1 fruit fly cellular context compared by ENCODE assay signal in genomic region chrX:8057299-8057730, dm6.
TF ChIP-seq lines count a peak whose summit lies in the region.

No protein-coding gene starts in this region.

TF ChIP-seq in whole organism, embryonic, 481 proteins besides CTCF, POLR2A, EP300 and RAD21 (continued from another document and continues in another):
- peak; percentile 53 for TF ChIP-seq emc (GFP tag; optimal IDR thresholded peaks at IDR 0.05; lab: Kevin White, UChicago)
- TF ChIP-seq gsb (GFP tag; IDR thresholded peaks at IDR 0.05; lab: Robert Waterston, UW), result 0 out of 2 replicates have a peak, but pooled peaks have one; percentile 38
- peak; percentile 54 for TF ChIP-seq CG1602 (GFP tag; optimal IDR thresholded peaks at IDR 0.05; lab: Kevin White, UChicago)
- TF ChIP-seq aop (GFP tag; IDR thresholded peaks at IDR 0.05; lab: Robert Waterston, UW), result no peak
- TF ChIP-seq CG6272 (GFP tag; IDR thresholded peaks at IDR 0.05; lab: Robert Waterston, UW), result no peak
- TF ChIP-seq amos (GFP tag; IDR thresholded peaks at IDR 0.05; lab: Robert Waterston, UW; ENCODE audit: partially characterized antibody), result no peak
- TF ChIP-seq cas (GFP tag; IDR thresholded peaks at IDR 0.05; lab: Robert Waterston, UW), result 0 out of 2 replicates have a peak, but pooled peaks have one; percentile 35
- peak; percentile 63 for TF ChIP-seq en (GFP tag; optimal IDR thresholded peaks at IDR 0.05; lab: Kevin White, UChicago)
- peak; percentile 47 for TF ChIP-seq Atf3 (GFP tag; optimal IDR thresholded peaks at IDR 0.05; lab: Kevin White, UChicago)
- TF ChIP-seq p53 (GFP tag; optimal IDR thresholded peaks at IDR 0.05; lab: Kevin White, UChicago), result peak; percentile 40
- TF ChIP-seq gfzf (GFP tag; optimal IDR thresholded peaks at IDR 0.05; lab: Kevin White, UChicago), result no peak
- TF ChIP-seq dm (GFP tag; optimal IDR thresholded peaks at IDR 0.05; lab: Kevin White, UChicago), result peak; percentile 57
- TF ChIP-seq NFAT (GFP tag; IDR thresholded peaks at IDR 0.05; lab: Robert Waterston, UW), result peak; percentile 42; the same call in 1 of the 2 replicates
- peak; percentile 47 for TF ChIP-seq twi (tag; optimal IDR thresholded peaks at IDR 0.05; lab: Kevin White, UChicago)
- no peak for TF ChIP-seq corto (GFP tag; optimal IDR thresholded peaks at IDR 0.05; lab: Kevin White, UChicago)
- TF ChIP-seq CG10274 (GFP tag; optimal IDR thresholded peaks at IDR 0.05; lab: Kevin White, UChicago), result peak; percentile 63
- peak; percentile 64 for TF ChIP-seq CG14710 (tag; optimal IDR thresholded peaks at IDR 0.05; lab: Kevin White, UChicago)
- TF ChIP-seq CG11085 (GFP tag; IDR thresholded peaks at IDR 0.05; lab: Robert Waterston, UW), result peak; percentile 49; the same call in 1 of the 2 replicates
- TF ChIP-seq CHES-1-like (GFP tag; optimal IDR thresholded peaks at IDR 0.05; lab: Kevin White, UChicago), result peak; percentile 74
- TF ChIP-seq Dfd (GFP tag; optimal IDR thresholded peaks at IDR 0.05; lab: Kevin White, UChicago), result no peak
- TF ChIP-seq Mrtf (GFP tag; IDR thresholded peaks at IDR 0.05; lab: Robert Waterston, UW), result no peak
- TF ChIP-seq CG7987 (GFP tag; optimal IDR thresholded peaks at IDR 0.05; lab: Kevin White, UChicago), result no peak
- TF ChIP-seq sug (tag; optimal IDR thresholded peaks at IDR 0.05; lab: Kevin White, UChicago), result peak; percentile 60
- TF ChIP-seq Camta (GFP tag; optimal IDR thresholded peaks at IDR 0.05; lab: Kevin White, UChicago), result peak; percentile 75
- peak; percentile 36 for TF ChIP-seq CG13123 (GFP tag; optimal IDR thresholded peaks at IDR 0.05; lab: Kevin White, UChicago)
- no peak for TF ChIP-seq CG8765 (GFP tag; IDR thresholded peaks at IDR 0.05; lab: Robert Waterston, UW)
- peak; percentile 47; the same call in 1 of the 2 replicates for TF ChIP-seq Drgx (GFP tag; IDR thresholded peaks at IDR 0.05; lab: Robert Waterston, UW)
- TF ChIP-seq jumu (GFP tag; optimal IDR thresholded peaks at IDR 0.05; lab: Kevin White, UChicago), result peak; percentile 82
- TF ChIP-seq dmrt11E (tag; optimal IDR thresholded peaks at IDR 0.05; lab: Kevin White, UChicago), result peak; percentile 71
- no peak for TF ChIP-seq CG15073 (GFP tag; optimal IDR thresholded peaks at IDR 0.05; lab: Kevin White, UChicago)
- TF ChIP-seq Nf-YA (GFP tag; IDR thresholded peaks at IDR 0.05; lab: Robert Waterston, UW), result no peak
- peak; percentile 92 for TF ChIP-seq CG17361 (GFP tag; IDR thresholded peaks at IDR 0.05; lab: Robert Waterston, UW)
- TF ChIP-seq Lpt (GFP tag; optimal IDR thresholded peaks at IDR 0.05; lab: Kevin White, UChicago), result no peak
- TF ChIP-seq fd64A (GFP tag; optimal IDR thresholded peaks at IDR 0.05; lab: Kevin White, UChicago), result no peak
- TF ChIP-seq Trl (optimal IDR thresholded peaks at IDR 0.05; lab: Kevin White, UChicago), result no peak
- peak; percentile 70 for TF ChIP-seq Trl (GFP tag; optimal IDR thresholded peaks at IDR 0.05; lab: Kevin White, UChicago)
- TF ChIP-seq CG11695 (GFP tag; IDR thresholded peaks at IDR 0.05; lab: Robert Waterston, UW), result peak; percentile 72; the same call in 1 of the 3 replicates
- TF ChIP-seq CkIIα-i1 (GFP tag; IDR thresholded peaks at IDR 0.05; lab: Robert Waterston, UW), result no peak
- no peak for TF ChIP-seq tna (GFP tag; IDR thresholded peaks at IDR 0.05; lab: Robert Waterston, UW; ENCODE audit: partially characterized antibody)
- 0 out of 3 replicates have a peak, but pooled peaks have one; percentile 57 for TF ChIP-seq CG2889 (GFP tag; IDR thresholded peaks at IDR 0.05; lab: Robert Waterston, UW)
- TF ChIP-seq D (optimal IDR thresholded peaks at IDR 0.05; lab: Kevin White, UChicago), result no peak
- TF ChIP-seq D (GFP tag; optimal IDR thresholded peaks at IDR 0.05; lab: Kevin White, UChicago), result peak; percentile 78
- TF ChIP-seq CG17385 (GFP tag; optimal IDR thresholded peaks at IDR 0.05; lab: Kevin White, UChicago), result peak; percentile 51
- peak; percentile 43 to 81 for TF ChIP-seq Hr51 (GFP tag; optimal IDR thresholded peaks at IDR 0.05; lab: Kevin White, UChicago)
- peak; percentile 75 for TF ChIP-seq slou (GFP tag; optimal IDR thresholded peaks at IDR 0.05; lab: Kevin White, UChicago)
- TF ChIP-seq CG3281 (GFP tag; optimal IDR thresholded peaks at IDR 0.05; lab: Kevin White, UChicago), result peak; percentile 81
- TF ChIP-seq lbe (GFP tag; optimal IDR thresholded peaks at IDR 0.05; lab: Kevin White, UChicago), result no peak
- no peak for TF ChIP-seq B-H2 (GFP tag; optimal IDR thresholded peaks at IDR 0.05; lab: Kevin White, UChicago)
- peak; percentile 64 for TF ChIP-seq Fer1 (GFP tag; optimal IDR thresholded peaks at IDR 0.05; lab: Kevin White, UChicago)
- TF ChIP-seq CG4617 (GFP tag; optimal IDR thresholded peaks at IDR 0.05; lab: Kevin White, UChicago; ENCODE audit: borderline replicate concordance), result peak; percentile 29
- TF ChIP-seq CG14860 (GFP tag; IDR thresholded peaks at IDR 0.05; lab: Robert Waterston, UW; ENCODE audit: partially characterized antibody), result no peak
- peak; percentile 68 for TF ChIP-seq CG4424 (GFP tag; optimal IDR thresholded peaks at IDR 0.05; lab: Kevin White, UChicago)
- TF ChIP-seq Sox102F (GFP tag; optimal IDR thresholded peaks at IDR 0.05; lab: Kevin White, UChicago), result peak; percentile 67
- TF ChIP-seq row (GFP tag; IDR thresholded peaks at IDR 0.05; lab: Robert Waterston, UW), result peak; percentile 78; the same call in 2 of the 3 replicates
- peak; percentile 72 for TF ChIP-seq BtbVII (GFP tag; optimal IDR thresholded peaks at IDR 0.05; lab: Kevin White, UChicago)
- TF ChIP-seq CG30431 (GFP tag; optimal IDR thresholded peaks at IDR 0.05; lab: Kevin White, UChicago), result peak; percentile 71
- TF ChIP-seq CG5953 (GFP tag; IDR thresholded peaks at IDR 0.05; lab: Robert Waterston, UW), result no peak
- TF ChIP-seq CG2202 (tag; optimal IDR thresholded peaks at IDR 0.05; lab: Kevin White, UChicago), result no peak
- TF ChIP-seq tx (GFP tag; optimal IDR thresholded peaks at IDR 0.05; lab: Kevin White, UChicago), result peak; percentile 66
- TF ChIP-seq hb (GFP tag; IDR thresholded peaks at IDR 0.05; lab: Robert Waterston, UW; ENCODE audit: partially characterized antibody), result no peak
- TF ChIP-seq bab2 (GFP tag; optimal IDR thresholded peaks at IDR 0.05; lab: Kevin White, UChicago), result peak; percentile 66
- no peak for TF ChIP-seq knrl (GFP tag; IDR thresholded peaks at IDR 0.05; lab: Robert Waterston, UW; ENCODE audit: partially characterized antibody)
- TF ChIP-seq mirr (GFP tag; optimal IDR thresholded peaks at IDR 0.05; lab: Kevin White, UChicago), result no peak
- peak; percentile 75 for TF ChIP-seq zfh2 (GFP tag; optimal IDR thresholded peaks at IDR 0.05; lab: Kevin White, UChicago)
- no peak for TF ChIP-seq btn (GFP tag; optimal IDR thresholded peaks at IDR 0.05; lab: Kevin White, UChicago)
- TF ChIP-seq CG33213 (GFP tag; optimal IDR thresholded peaks at IDR 0.05; lab: Kevin White, UChicago), result no peak
- TF ChIP-seq ssp (GFP tag; IDR thresholded peaks at IDR 0.05; lab: Robert Waterston, UW), result peak; percentile 46
- no peak for TF ChIP-seq Ravus (GFP tag; IDR thresholded peaks at IDR 0.05; lab: Robert Waterston, UW)
- TF ChIP-seq CG8944 (GFP tag; optimal IDR thresholded peaks at IDR 0.05; lab: Kevin White, UChicago), result peak; percentile 78
- TF ChIP-seq fu2 (GFP tag; optimal IDR thresholded peaks at IDR 0.05; lab: Kevin White, UChicago), result peak; percentile 73
- TF ChIP-seq dati (GFP tag; IDR thresholded peaks at IDR 0.05; lab: Robert Waterston, UW), result no peak
- no peak for TF ChIP-seq h (optimal IDR thresholded peaks at IDR 0.05; lab: Kevin White, UChicago)
- peak; percentile 67 for TF ChIP-seq Atf-2 (GFP tag; optimal IDR thresholded peaks at IDR 0.05; lab: Kevin White, UChicago)
- TF ChIP-seq CG17186 (GFP tag; optimal IDR thresholded peaks at IDR 0.05; lab: Kevin White, UChicago), result peak; percentile 4
- TF ChIP-seq CG7839 (tag; optimal IDR thresholded peaks at IDR 0.05; lab: Kevin White, UChicago), result peak; percentile 85
- no peak for TF ChIP-seq Spps (tag; optimal IDR thresholded peaks at IDR 0.05; lab: Kevin White, UChicago)
- TF ChIP-seq CG9797 (GFP tag; optimal IDR thresholded peaks at IDR 0.05; lab: Kevin White, UChicago), result no peak
- TF ChIP-seq sna (GFP tag; IDR thresholded peaks at IDR 0.05; lab: Robert Waterston, UW; ENCODE audit: partially characterized antibody), result no peak
- peak; percentile 86 for TF ChIP-seq tio (GFP tag; optimal IDR thresholded peaks at IDR 0.05; lab: Kevin White, UChicago)
- TF ChIP-seq fru (optimal IDR thresholded peaks at IDR 0.05; lab: Kevin White, UChicago), result no peak
- TF ChIP-seq Max (GFP tag; optimal IDR thresholded peaks at IDR 0.05; lab: Kevin White, UChicago), result peak; percentile 45
- TF ChIP-seq CG10979 (tag; optimal IDR thresholded peaks at IDR 0.05; lab: Kevin White, UChicago), result peak; percentile 74
- peak; percentile 81 for TF ChIP-seq CG13424 (tag; optimal IDR thresholded peaks at IDR 0.05; lab: Kevin White, UChicago)
- TF ChIP-seq br (optimal IDR thresholded peaks at IDR 0.05; lab: Kevin White, UChicago), result no peak
- TF ChIP-seq CG11093 (GFP tag; IDR thresholded peaks at IDR 0.05; lab: Robert Waterston, UW), result peak; percentile 60; the same call in 1 of the 3 replicates
- TF ChIP-seq ems (GFP tag; optimal IDR thresholded peaks at IDR 0.05; lab: Kevin White, UChicago), result peak; percentile 71
- TF ChIP-seq Dek (tag; optimal IDR thresholded peaks at IDR 0.05; lab: Kevin White, UChicago), result peak; percentile 66
- TF ChIP-seq gce (GFP tag; IDR thresholded peaks at IDR 0.05; lab: Robert Waterston, UW), result no peak
- no peak for TF ChIP-seq CG14965 (GFP tag; optimal IDR thresholded peaks at IDR 0.05; lab: Kevin White, UChicago; ENCODE audit: borderline replicate concordance)
- no peak for TF ChIP-seq CG34224 (GFP tag; IDR thresholded peaks at IDR 0.05; lab: Robert Waterston, UW; ENCODE audit: partially characterized antibody)
- no peak for TF ChIP-seq CG10462 (GFP tag; optimal IDR thresholded peaks at IDR 0.05; lab: Kevin White, UChicago)
- TF ChIP-seq da (GFP tag; optimal IDR thresholded peaks at IDR 0.05; lab: Kevin White, UChicago), result peak; percentile 34
- TF ChIP-seq MBD-R2 (GFP tag; IDR thresholded peaks at IDR 0.05; lab: Robert Waterston, UW), result 0 out of 2 replicates have a peak, but pooled peaks have one; percentile 31
- no peak for TF ChIP-seq nom (GFP tag; optimal IDR thresholded peaks at IDR 0.05; lab: Kevin White, UChicago)
- TF ChIP-seq disco-r (GFP tag; optimal IDR thresholded peaks at IDR 0.05; lab: Kevin White, UChicago), result peak; percentile 44
- no peak for TF ChIP-seq hkb (optimal IDR thresholded peaks at IDR 0.05; lab: Kevin White, UChicago)
- TF ChIP-seq hkb (GFP tag; IDR thresholded peaks at IDR 0.05; lab: Robert Waterston, UW), result peak; percentile 60; the same call in 1 of the 2 replicates
- no peak for TF ChIP-seq Adf1 (GFP tag; IDR thresholded peaks at IDR 0.05; lab: Robert Waterston, UW)
- peak; percentile 63 for TF ChIP-seq az2 (GFP tag; optimal IDR thresholded peaks at IDR 0.05; lab: Kevin White, UChicago)
- TF ChIP-seq CG14014 (GFP tag; IDR thresholded peaks at IDR 0.05; lab: Robert Waterston, UW), result peak; percentile 44; the same call in 1 of the 2 replicates
- peak; percentile 79 for TF ChIP-seq Ssrp (tag; optimal IDR thresholded peaks at IDR 0.05; lab: Kevin White, UChicago)
- TF ChIP-seq Hr3 (GFP tag; optimal IDR thresholded peaks at IDR 0.05; lab: Kevin White, UChicago), result peak; percentile 64
- no peak for TF ChIP-seq CG42726 (GFP tag; IDR thresholded peaks at IDR 0.05; lab: Robert Waterston, UW; ENCODE audit: partially characterized antibody)
- TF ChIP-seq Rx (GFP tag; IDR thresholded peaks at IDR 0.05; lab: Robert Waterston, UW), result peak; percentile 50
- TF ChIP-seq Usf (GFP tag; optimal IDR thresholded peaks at IDR 0.05; lab: Kevin White, UChicago), result peak; percentile 66
- TF ChIP-seq ewg (GFP tag; optimal IDR thresholded peaks at IDR 0.05; lab: Kevin White, UChicago), result peak; percentile 54
- peak; percentile 68 for TF ChIP-seq CG8089 (GFP tag; optimal IDR thresholded peaks at IDR 0.05; lab: Kevin White, UChicago)
- peak; percentile 34 for TF ChIP-seq Deaf1 (tag; optimal IDR thresholded peaks at IDR 0.05; lab: Kevin White, UChicago)
- no peak for TF ChIP-seq ac (GFP tag; optimal IDR thresholded peaks at IDR 0.05; lab: Kevin White, UChicago)
- peak; percentile 52 for TF ChIP-seq CG10267 (tag; optimal IDR thresholded peaks at IDR 0.05; lab: Kevin White, UChicago)
- TF ChIP-seq CG1529 (GFP tag; optimal IDR thresholded peaks at IDR 0.05; lab: Kevin White, UChicago), result peak; percentile 66
- peak; percentile 48; the same call in 1 of the 2 replicates for TF ChIP-seq E2f1 (GFP tag; IDR thresholded peaks at IDR 0.05; lab: Robert Waterston, UW)
- peak; percentile 67 for TF ChIP-seq CG6689 (GFP tag; IDR thresholded peaks at IDR 0.05; lab: Robert Waterston, UW)
- TF ChIP-seq CG12744 (GFP tag; optimal IDR thresholded peaks at IDR 0.05; lab: Kevin White, UChicago), result peak; percentile 59
- no peak for TF ChIP-seq nerfin-2 (GFP tag; IDR thresholded peaks at IDR 0.05; lab: Robert Waterston, UW; ENCODE audit: partially characterized antibody)
- no peak for TF ChIP-seq pan (optimal IDR thresholded peaks at IDR 0.05; lab: Kevin White, UChicago)
- peak in 1 of 2 experiments; percentile 46 for TF ChIP-seq pan (GFP tag; optimal IDR thresholded peaks at IDR 0.05 in 1 of 2, IDR thresholded peaks at IDR 0.05 in 1 of 2)
- TF ChIP-seq Stat92E (GFP tag; optimal IDR thresholded peaks at IDR 0.05; lab: Kevin White, UChicago), result no peak
- TF ChIP-seq Hey (tag; optimal IDR thresholded peaks at IDR 0.05; lab: Kevin White, UChicago), result no peak
- no peak for TF ChIP-seq sc (optimal IDR thresholded peaks at IDR 0.05; lab: Kevin White, UChicago)
- TF ChIP-seq sc (GFP tag; optimal IDR thresholded peaks at IDR 0.05; lab: Kevin White, UChicago), result peak; percentile 46
- no peak for TF ChIP-seq CG10321 (GFP tag; IDR thresholded peaks at IDR 0.05; lab: Robert Waterston, UW)
- peak; percentile 48 for TF ChIP-seq Nf-YB (GFP tag; optimal IDR thresholded peaks at IDR 0.05; lab: Kevin White, UChicago)
- peak; percentile 60 for TF ChIP-seq Mad (GFP tag; optimal IDR thresholded peaks at IDR 0.05; lab: Kevin White, UChicago)
- peak; percentile 78 for TF ChIP-seq CG2712 (tag; optimal IDR thresholded peaks at IDR 0.05; lab: Kevin White, UChicago)
- no peak for TF ChIP-seq CG8478 (optimal IDR thresholded peaks at IDR 0.05; lab: Kevin White, UChicago)
- TF ChIP-seq croc (GFP tag; conservative IDR thresholded peaks at IDR 0.05; lab: Robert Waterston, UW), result peak; percentile 54
- peak; percentile 36 for TF ChIP-seq Fer3 (tag; optimal IDR thresholded peaks at IDR 0.05; lab: Kevin White, UChicago)
- TF ChIP-seq CG6254 (GFP tag; optimal IDR thresholded peaks at IDR 0.05; lab: Kevin White, UChicago), result no peak
- peak; percentile 84 for TF ChIP-seq gem (tag; optimal IDR thresholded peaks at IDR 0.05; lab: Kevin White, UChicago)
- peak; percentile 33 for TF ChIP-seq ERR (GFP tag; optimal IDR thresholded peaks at IDR 0.05; lab: Kevin White, UChicago)
